Fruit fly (Drosophila melanogaster): ENCODE results near the gene CG14034.

DNA sequence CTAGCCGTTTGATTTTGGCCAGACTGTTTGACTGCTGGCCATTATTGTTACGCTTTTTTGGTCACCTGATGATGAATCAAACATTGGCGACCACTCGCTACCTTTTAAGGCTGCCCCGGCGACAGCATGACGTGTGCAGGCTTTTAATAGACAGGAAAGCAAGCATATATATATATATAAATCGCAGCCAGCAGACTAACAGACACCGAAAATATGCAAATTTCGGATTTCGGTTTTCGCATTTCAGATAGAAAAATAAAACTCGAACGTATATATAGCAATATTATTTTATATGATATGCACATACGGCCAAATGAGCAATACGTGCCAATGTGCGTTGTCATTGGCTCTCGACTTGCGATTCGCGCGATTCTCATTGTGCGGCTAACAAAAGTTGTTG lies 14.4 kb upstream of the CG14034 start:
- TF ChIP-seq CG8478 (optimal IDR thresholded peaks at IDR 0.05): no peak
- no peak for TF ChIP-seq CTCF (optimal IDR thresholded peaks at IDR 0.05)

Data from S2 (cell line).